Fruit fly (Drosophila melanogaster) whole organism, wandering third instar larva: ENCODE results near the gene CG14642.

Experiments
- Abd-B ChIP-seq: fragments of >200 bp; optimal IDR thresholded peaks from 2 replicates; lab custom pipeline; 2017; ENCODE audit warnings: missing biosample characterization, missing genetic modification characterization
- CG32264 ChIP-seq: fragments of 200-800 bp; sonication (Bioruptor generic); optimal IDR thresholded peaks from 2 replicates; lab custom pipeline; 2016; ENCODE audit warnings: missing biosample characterization, missing genetic modification characterization
- CG9705 ChIP-seq: fragments of 200-800 bp; sonication (Bioruptor generic); optimal IDR thresholded peaks from 2 replicates; lab custom pipeline; 2018; ENCODE audit warnings: missing biosample characterization, mild to moderate bottlenecking, missing genetic modification characterization
- CrebA ChIP-seq: fragments of 200-800 bp; sonication (Bioruptor generic); optimal IDR thresholded peaks from 2 replicates; lab custom pipeline; 2016; ENCODE audit warnings: missing biosample characterization, mild to moderate bottlenecking, missing genetic modification characterization, borderline replicate concordance
- Dfd ChIP-seq: fragments of >200 bp; optimal IDR thresholded peaks from 2 replicates; lab custom pipeline; 2017; ENCODE audit warnings: missing biosample characterization, missing genetic modification characterization
- GATAd ChIP-seq: sonication (Bioruptor generic); optimal IDR thresholded peaks from 2 replicates; lab custom pipeline; 2016; ENCODE audit warnings: missing biosample characterization, missing genetic modification characterization
- Hnf4 ChIP-seq: fragments of 200-800 bp; sonication (Bioruptor generic); optimal IDR thresholded peaks from 2 replicates; lab custom pipeline; 2016; ENCODE audit warnings: missing biosample characterization, mild to moderate bottlenecking, missing genetic modification characterization
- Hr78 ChIP-seq: fragments of >200 bp; optimal IDR thresholded peaks from 2 replicates; lab custom pipeline; 2017; ENCODE audit warnings: missing biosample characterization, missing genetic modification characterization
- Hr83 ChIP-seq: fragments of 200-300 bp; sonication (Bioruptor generic); optimal IDR thresholded peaks from 2 replicates; lab custom pipeline; 2016; ENCODE audit warnings: missing biosample characterization, mild to moderate bottlenecking, missing genetic modification characterization, moderate library complexity; ENCODE audit not compliant: poor library complexity, severe bottlenecking
- Jra ChIP-seq: sonication (Bioruptor generic); optimal IDR thresholded peaks from 2 replicates; lab custom pipeline; 2016; ENCODE audit warnings: missing biosample characterization, missing genetic modification characterization
- Mio ChIP-seq: sonication (Bioruptor generic); optimal IDR thresholded peaks from 2 replicates; lab custom pipeline; 2016; ENCODE audit warnings: missing biosample characterization, missing genetic modification characterization
- Myc ChIP-seq: fragments of >200 bp; optimal IDR thresholded peaks from 2 replicates; lab custom pipeline; 2017
- OdsH ChIP-seq: fragments of 200-800 bp; sonication (Bioruptor generic); optimal IDR thresholded peaks from 2 replicates; lab custom pipeline; 2016; ENCODE audit warnings: missing biosample characterization, mild to moderate bottlenecking, missing genetic modification characterization
- Sp1 ChIP-seq: fragments of 200-800 bp; sonication (Bioruptor generic); optimal IDR thresholded peaks from 3 replicates; lab custom pipeline; 2019; ENCODE audit warnings: missing biosample characterization, mild to moderate bottlenecking, missing genetic modification characterization, moderate library complexity
- brk ChIP-seq: fragments of 200-800 bp; sonication (Bioruptor generic); optimal IDR thresholded peaks from 2 replicates; lab custom pipeline; 2016; ENCODE audit warnings: missing biosample characterization, mild to moderate bottlenecking, missing genetic modification characterization
- dl ChIP-seq, 2 experiments: fragments of 175-275, 200-275 bp in 1 of 2; fragments of 200-275 bp in 1 of 2; sonication (Bioruptor generic); optimal IDR thresholded peaks; lab custom pipeline; 2018; ENCODE audit warnings: mild to moderate bottlenecking in 2 of 2, missing biosample characterization in 2 of 2, missing genetic modification characterization in 2 of 2, moderate library complexity in 2 of 2; ENCODE audit not compliant: partially characterized antibody in 2 of 2, insufficient read depth in 1 of 2
- ey ChIP-seq: fragments of 200-800 bp; sonication (Bioruptor generic); optimal IDR thresholded peaks from 2 replicates; lab custom pipeline; 2016; ENCODE audit warnings: missing biosample characterization, missing genetic modification characterization
- foxo ChIP-seq, 2 experiments: fragments of 200-800 bp; sonication (Bioruptor generic); optimal IDR thresholded peaks; 2 replicates in 1 of 2; 3 replicates in 1 of 2; lab custom pipeline; 2016 to 2017; ENCODE audit warnings: missing biosample characterization in 2 of 2, missing genetic modification characterization in 2 of 2
- h ChIP-seq: fragments of 200-800 bp; sonication (Bioruptor generic); optimal IDR thresholded peaks from 3 replicates; lab custom pipeline; 2016; ENCODE audit warnings: missing biosample characterization, mild to moderate bottlenecking, missing genetic modification characterization
- jim ChIP-seq: fragments of 175-275, 200-325 bp; sonication (Bioruptor generic); optimal IDR thresholded peaks from 2 replicates; lab custom pipeline; 2016; ENCODE audit warnings: missing biosample characterization, mild to moderate bottlenecking, missing genetic modification characterization
- lola ChIP-seq: fragments of >200 bp; optimal IDR thresholded peaks from 2 replicates; lab custom pipeline; 2017; ENCODE audit warnings: missing biosample characterization, missing genetic modification characterization
- psq ChIP-seq: fragments of 200-800 bp; sonication (Bioruptor generic); optimal IDR thresholded peaks from 3 replicates; lab custom pipeline; 2017; ENCODE audit warnings: missing biosample characterization, mild to moderate bottlenecking, missing genetic modification characterization, moderate library complexity
- rgr ChIP-seq: fragments of 200-800 bp; sonication (Bioruptor generic); optimal IDR thresholded peaks from 3 replicates; lab custom pipeline; 2016; ENCODE audit warnings: missing biosample characterization, mild to moderate bottlenecking, missing genetic modification characterization
- sage ChIP-seq: fragments of 200-800 bp; sonication (Bioruptor generic); optimal IDR thresholded peaks from 2 replicates; lab custom pipeline; 2016; ENCODE audit warnings: missing biosample characterization, mild to moderate bottlenecking, missing genetic modification characterization
- sv ChIP-seq: fragments of 200-800 bp; sonication (Bioruptor generic); optimal IDR thresholded peaks from 3 replicates; lab custom pipeline; 2016; ENCODE audit warnings: missing biosample characterization, missing genetic modification characterization
- tai ChIP-seq: sonication (Bioruptor generic); optimal IDR thresholded peaks from 2 replicates; lab custom pipeline; 2016; ENCODE audit warnings: missing biosample characterization, missing genetic modification characterization
- usp ChIP-seq: fragments of >200 bp; optimal IDR thresholded peaks from 2 replicates; lab custom pipeline; 2017; ENCODE audit warnings: missing biosample characterization, missing genetic modification characterization
- woc ChIP-seq: sonication (Bioruptor generic); optimal IDR thresholded peaks from 2 replicates; lab custom pipeline; 2016; ENCODE audit warnings: missing biosample characterization, mild to moderate bottlenecking, missing genetic modification characterization

The CG14642 gene

dm6 chr3R:4256672-4257071, 14.2 kb upstream of the CG14642 start, which contains the start of gene Or82a:
Gene Or82a, plus strand, starts transcription at chr3R:4256972.
- TF ChIP-seq h, result no peak
- TF ChIP-seq lola, result no peak
- TF ChIP-seq OdsH, result no peak

- TF ChIP-seq woc (GFP tag; lab: Kevin White, UChicago) (no peak), rgr (GFP tag; lab: Kevin White, UChicago) (no peak), Hr78 (no peak)
- TF ChIP-seq, all 38 proteins: peak for 0
These were observed 11.9 kb upstream of the CG14642 start, which contains the start of gene TwdlV for dm6 chr3R:4254408-4254807. Gene TwdlV, plus strand, starts transcription at chr3R:4254708.

- TF ChIP-seq woc (GFP tag; lab: Kevin White, UChicago), result no peak
- TF ChIP-seq Hnf4 (GFP tag; lab: Kevin White, UChicago), result no peak
- TF ChIP-seq Sp1 (GFP tag; lab: Kevin White, UChicago), result no peak
- no peak for TF ChIP-seq psq (GFP tag; lab: Kevin White, UChicago)
- no peak for TF ChIP-seq ey
- TF ChIP-seq usp, result no peak
- TF ChIP-seq Abd-B (GFP tag; lab: Kevin White, UChicago), result no peak
- TF ChIP-seq sage (GFP tag; lab: Kevin White, UChicago), result no peak
- no peak for TF ChIP-seq h
- no peak for TF ChIP-seq CrebA (GFP tag; lab: Kevin White, UChicago)
- no peak for TF ChIP-seq Myc
- no peak for TF ChIP-seq CG32264 (GFP tag; lab: Kevin White, UChicago)
These were observed 10.4 kb upstream of the CG14642 start, which contains the start of gene CG14644 for dm6 chr3R:4252943-4253342. Gene CG14644, minus strand, starts transcription at chr3R:4253043.

- TF ChIP-seq GATAd, result no peak
- TF ChIP-seq Jra (GFP tag; lab: Kevin White, UChicago), result no peak
- no peak for TF ChIP-seq Hr83 (GFP tag; lab: Kevin White, UChicago)
- TF ChIP-seq lola, result no peak
- no peak for TF ChIP-seq Abd-B (GFP tag; lab: Kevin White, UChicago)
- TF ChIP-seq Hr78, result no peak
These were observed 8.7 kb upstream of the CG14642 start, which contains the start of gene TwdlG for dm6 chr3R:4251241-4251640. Gene TwdlG, minus strand, starts transcription at chr3R:4251341.

dm6 chr3R:4249947-4250346, 7.4 kb upstream of the CG14642 start:
- TF ChIP-seq Dfd (no peak), Myc (no peak), CG9705 (GFP tag; lab: Kevin White, UChicago) (no peak), Hnf4 (GFP tag; lab: Kevin White, UChicago) (no peak), tai (GFP tag; lab: Kevin White, UChicago) (no peak), rgr (GFP tag; lab: Kevin White, UChicago) (no peak), woc (GFP tag; lab: Kevin White, UChicago) (no peak), brk (GFP tag; lab: Kevin White, UChicago) (no peak), Mio (GFP tag; lab: Kevin White, UChicago) (no peak), foxo (GFP tag; optimal IDR thresholded peaks at IDR 0.05; lab: Kevin White, UChicago) (no peak), CG32264 (GFP tag; lab: Kevin White, UChicago) (no peak), ey (no peak)
- TF ChIP-seq, all 38 proteins: peak for 0

dm6 chr3R:4246578-4247070, 4.1 kb upstream of the CG14642 start, which contains the start of gene TwdlF:
Gene TwdlF, plus strand, starts transcription at chr3R:4247020.
- TF ChIP-seq CrebA (GFP tag; lab: Kevin White, UChicago) (no peak), Dfd (no peak), dl (GFP tag; optimal IDR thresholded peaks at IDR 0.05; lab: Kevin White, UChicago; ENCODE audit: insufficient read depth in 1 of 2, partially characterized antibody in 2 of 2) (no peak), Hnf4 (GFP tag; lab: Kevin White, UChicago) (no peak), ey (no peak), usp (no peak), woc (GFP tag; lab: Kevin White, UChicago) (no peak), GATAd (no peak), Jra (GFP tag; lab: Kevin White, UChicago) (no peak), psq (GFP tag; lab: Kevin White, UChicago) (no peak), sv (GFP tag; lab: Kevin White, UChicago) (no peak), h (no peak), jim (no peak), tai (GFP tag; lab: Kevin White, UChicago) (no peak)
